Fruit fly (Drosophila melanogaster) whole organism, prepupa: ENCODE measurements around the gene GstD2.

Experiments used
- Blimp-1 ChIP-seq: fragments of 200-800 bp; sonication (Bioruptor generic); optimal IDR thresholded peaks from 3 replicates; lab custom pipeline; 2017; ENCODE audit warnings: missing biosample characterization, missing genetic modification characterization, mild to moderate bottlenecking, moderate library complexity, missing genetic modification reagents
- CG10631 ChIP-seq: fragments of 200-800 bp; sonication (Bioruptor generic); optimal IDR thresholded peaks from 2 replicates; lab custom pipeline; 2016; ENCODE audit warnings: missing biosample characterization, missing genetic modification characterization
- CG11294 ChIP-seq: fragments of 200-800 bp; sonication (Bioruptor generic); IDR thresholded peaks from 2 replicates; pipeline ENCODE4 v1.3.6; 2022; ENCODE audit warnings: missing biosample characterization, missing genetic modification characterization
- CG15336 ChIP-seq: fragments of 200-800 bp; sonication (Bioruptor generic); IDR thresholded peaks from 2 replicates; pipeline ENCODE4 v1.3.6; 2022; ENCODE audit warnings: missing biosample characterization, missing genetic modification characterization
- CG1621 ChIP-seq: fragments of 200-800 bp; sonication (Bioruptor generic); optimal IDR thresholded peaks from 3 replicates; lab custom pipeline; 2018; ENCODE audit warnings: missing biosample characterization, mild to moderate bottlenecking, missing genetic modification characterization
- CG3919 ChIP-seq: fragments of 200-800 bp; sonication (Bioruptor generic); optimal IDR thresholded peaks from 3 replicates; lab custom pipeline; 2016; ENCODE audit warnings: missing biosample characterization, missing genetic modification characterization
- CG9139 ChIP-seq: fragments of 200-800 bp; sonication (Bioruptor generic); optimal IDR thresholded peaks from 3 replicates; lab custom pipeline; 2017; ENCODE audit warnings: missing biosample characterization, mild to moderate bottlenecking, missing genetic modification characterization
- Hr38 ChIP-seq: sonication (Bioruptor generic); optimal IDR thresholded peaks from 2 replicates; lab custom pipeline; 2016; ENCODE audit warnings: missing biosample characterization, missing genetic modification characterization
- Lpt ChIP-seq: fragments of 200-800 bp; sonication (Bioruptor generic); optimal IDR thresholded peaks from 3 replicates; lab custom pipeline; 2016; ENCODE audit warnings: missing biosample characterization, missing genetic modification characterization
- OdsH ChIP-seq: fragments of 200-800 bp; sonication (Bioruptor generic); optimal IDR thresholded peaks from 3 replicates; lab custom pipeline; 2016; ENCODE audit warnings: missing biosample characterization, missing genetic modification characterization
- fkh ChIP-seq: fragments of 200-800 bp; sonication (Bioruptor generic); optimal IDR thresholded peaks from 3 replicates; lab custom pipeline; 2017; ENCODE audit warnings: missing biosample characterization, mild to moderate bottlenecking, missing genetic modification characterization, moderate library complexity
- salr ChIP-seq, 2 experiments: fragments of 200-800 bp; sonication (Bioruptor generic); optimal IDR thresholded peaks; 3 replicates each; lab custom pipeline; 2016 to 2018; ENCODE audit warnings: missing biosample characterization in 2 of 2, missing genetic modification characterization in 2 of 2, mild to moderate bottlenecking in 1 of 2
- spab ChIP-seq: fragments of 200-800 bp; sonication (Bioruptor generic); optimal IDR thresholded peaks from 2 replicates; lab custom pipeline; 2017; ENCODE audit warnings: missing biosample characterization, mild to moderate bottlenecking, missing genetic modification characterization, missing genetic modification reagents

dm6 chr3R:12401672-12402296, 30.0 kb downstream of the GstD2 start, which contains the start of gene DNAlig3:
- no peak for TF ChIP-seq Hr38 (GFP tag; lab: Kevin White, UChicago)
- TF ChIP-seq Lpt (GFP tag; lab: Kevin White, UChicago) = no peak
- TF ChIP-seq CG9139 (GFP tag; lab: Kevin White, UChicago) = no peak
- peak; percentile 98 for TF ChIP-seq fkh (GFP tag; lab: Kevin White, UChicago)
- TF ChIP-seq CG1621 (tag; lab: Kevin White, UChicago) = no peak
- TF ChIP-seq salr (GFP tag; optimal IDR thresholded peaks at IDR 0.05; lab: Kevin White, UChicago) = no peak
- TF ChIP-seq OdsH (GFP tag; lab: Kevin White, UChicago) = no peak
- TF ChIP-seq spab (GFP tag; lab: Kevin White, UChicago) = no peak
- no peak for TF ChIP-seq CG15336 (GFP tag; lab: Robert Waterston, UW)
- TF ChIP-seq Blimp-1 (GFP tag; lab: Kevin White, UChicago) = no peak
- TF ChIP-seq CG3919 (GFP tag; lab: Kevin White, UChicago) = no peak
- no peak for TF ChIP-seq CG10631
- TF ChIP-seq CG11294 = no peak
